Fruit fly (Drosophila melanogaster): ENCODE data around the gene Or67c.
A peak's percentile ranks its signal among the peaks of the same experiment; 100 is the strongest.

Or67c gene

dm6 chr3L:10271609-10272174, 27.2 kb upstream of the Or67c start (continued):
- TF ChIP-seq CG12391 (tag; optimal IDR thresholded peaks at IDR 0.05) = no peak
- no peak for TF ChIP-seq CG10209 (GFP tag; optimal IDR thresholded peaks at IDR 0.05)
- TF ChIP-seq onecut (GFP tag; IDR thresholded peaks at IDR 0.05) = peak; percentile 28
- no peak for TF ChIP-seq trh (GFP tag; optimal IDR thresholded peaks at IDR 0.05)
- TF ChIP-seq CG8765 (GFP tag; IDR thresholded peaks at IDR 0.05) = no peak
- TF ChIP-seq CG4424 (GFP tag; optimal IDR thresholded peaks at IDR 0.05) = no peak
- TF ChIP-seq pfk (GFP tag; optimal IDR thresholded peaks at IDR 0.05) = no peak
- TF ChIP-seq Dip2 (GFP tag; IDR thresholded peaks at IDR 0.05) = no peak
- no peak for TF ChIP-seq CG11085 (GFP tag; IDR thresholded peaks at IDR 0.05)
- no peak for TF ChIP-seq CG32532 (GFP tag; IDR thresholded peaks at IDR 0.05)
- TF ChIP-seq Stat92E (GFP tag; optimal IDR thresholded peaks at IDR 0.05) = no peak
- peak; percentile 51; the same call in 1 of the 2 replicates for TF ChIP-seq chm (GFP tag; IDR thresholded peaks at IDR 0.05)
- no peak for TF ChIP-seq Oaz (GFP tag; IDR thresholded peaks at IDR 0.05)
- peak in 1 of 2 experiments; percentile 11 for TF ChIP-seq chif (GFP tag; optimal IDR thresholded peaks at IDR 0.05)
- TF ChIP-seq Gsc (GFP tag; IDR thresholded peaks at IDR 0.05) = no peak
- TF ChIP-seq Neu2 (GFP tag; optimal IDR thresholded peaks at IDR 0.05; ENCODE audit: borderline replicate concordance) = no peak
- TF ChIP-seq HLHmδ (GFP tag; optimal IDR thresholded peaks at IDR 0.05) = peak; percentile 43
- no peak for TF ChIP-seq scrt (GFP tag; optimal IDR thresholded peaks at IDR 0.05)
- TF ChIP-seq yki (optimal IDR thresholded peaks at IDR 0.05) = no peak
- no peak for TF ChIP-seq CG2120 (GFP tag; optimal IDR thresholded peaks at IDR 0.05)
- TF ChIP-seq BEAF-32 (GFP tag; optimal IDR thresholded peaks at IDR 0.05) = no peak
- peak; percentile 91 for TF ChIP-seq CG2199 (GFP tag; IDR thresholded peaks at IDR 0.05)
- no peak for TF ChIP-seq CG8281 (tag; optimal IDR thresholded peaks at IDR 0.05)
- no peak for TF ChIP-seq CG16863 (GFP tag; optimal IDR thresholded peaks at IDR 0.05)
- TF ChIP-seq CG11560 (tag; IDR thresholded peaks at IDR 0.05) = no peak
- TF ChIP-seq pum (GFP tag; optimal IDR thresholded peaks at IDR 0.05) = no peak
- TF ChIP-seq CG12155 (GFP tag; optimal IDR thresholded peaks at IDR 0.05) = no peak
- no peak for TF ChIP-seq fd102C (GFP tag; optimal IDR thresholded peaks at IDR 0.05)
- TF ChIP-seq row (GFP tag; IDR thresholded peaks at IDR 0.05) = no peak
- TF ChIP-seq oc (tag; optimal IDR thresholded peaks at IDR 0.05) = no peak
- TF ChIP-seq dati (GFP tag; IDR thresholded peaks at IDR 0.05) = no peak
- peak; percentile 62; the same call in 1 of the 3 replicates for TF ChIP-seq CG11456 (GFP tag; IDR thresholded peaks at IDR 0.05)
- TF ChIP-seq sug (tag; optimal IDR thresholded peaks at IDR 0.05) = no peak
- TF ChIP-seq corto (GFP tag; optimal IDR thresholded peaks at IDR 0.05) = no peak
- TF ChIP-seq lola (GFP tag; optimal IDR thresholded peaks at IDR 0.05) = no peak
- TF ChIP-seq insv (GFP tag; optimal IDR thresholded peaks at IDR 0.05) = no peak
- no peak for TF ChIP-seq crc (GFP tag; optimal IDR thresholded peaks at IDR 0.05)
- TF ChIP-seq peb (GFP tag; IDR thresholded peaks at IDR 0.05) = no peak
- TF ChIP-seq maf-S (GFP tag; optimal IDR thresholded peaks at IDR 0.05) = no peak
- no peak for TF ChIP-seq CG3281 (GFP tag; optimal IDR thresholded peaks at IDR 0.05)
- TF ChIP-seq bowl (GFP tag; IDR thresholded peaks at IDR 0.05) = no peak
- TF ChIP-seq CG7357 (GFP tag; IDR thresholded peaks at IDR 0.05) = no peak
- TF ChIP-seq Xbp1 (GFP tag; optimal IDR thresholded peaks at IDR 0.05) = no peak
- TF ChIP-seq so (GFP tag; IDR thresholded peaks at IDR 0.05) = no peak
- no peak for TF ChIP-seq danr (GFP tag; IDR thresholded peaks at IDR 0.05)
- no peak for TF ChIP-seq CG6175 (GFP tag; IDR thresholded peaks at IDR 0.05)
- no peak for TF ChIP-seq CG13775 (GFP tag; optimal IDR thresholded peaks at IDR 0.05)
- TF ChIP-seq Dp (GFP tag; optimal IDR thresholded peaks at IDR 0.05) = no peak
- no peak for TF ChIP-seq fd96Cb (tag; optimal IDR thresholded peaks at IDR 0.05)
- no peak for TF ChIP-seq nmo (GFP tag; optimal IDR thresholded peaks at IDR 0.05)
- no peak for TF ChIP-seq CG13894 (tag; optimal IDR thresholded peaks at IDR 0.05)
